Worm (Caenorhabditis elegans) whole organism, L4 larva: Measurements from ENCODE around the gene egrh-2.
A peak's percentile ranks its signal among the peaks of the same experiment; 100 is the strongest.

Source experiments
- F10B5.3 ChIP-seq: sonication (generic microtip); optimal IDR thresholded peaks from 2 replicates; lab custom pipeline; 2016; ENCODE audit warnings: mild to moderate bottlenecking, missing genetic modification characterization, missing compliant biosample characterization
- F49E8.2 ChIP-seq: sonication (generic microtip); optimal IDR thresholded peaks from 2 replicates; lab custom pipeline; 2016; ENCODE audit warnings: missing compliant biosample characterization, mild to moderate bottlenecking, missing genetic modification characterization, borderline replicate concordance
- aha-1 ChIP-seq: fragments of 150-350 bp; peaks from one replicate; lab custom pipeline; 2014; ENCODE audit warnings: missing biosample characterization, missing genetic modification characterization
- ama-1 ChIP-seq: fragments of 150-350 bp; optimal IDR thresholded peaks from 2 replicates; lab custom pipeline; 2014; ENCODE audit warnings: inconsistent platforms, mixed read lengths
- ceh-62 ChIP-seq: sonication (generic microtip); optimal IDR thresholded peaks from 2 replicates; lab custom pipeline; 2017; ENCODE audit warnings: missing biosample characterization, missing genetic modification characterization
- ctbp-1 ChIP-seq: fragments of 200-800 bp; sonication (Bioruptor generic); IDR thresholded peaks from 2 replicates; pipeline ENCODE4 v1.3.6; 2022; ENCODE audit warnings: missing genetic modification reagents, missing genetic modification characterization, missing compliant biosample characterization
- daf-16 ChIP-seq, 3 experiments: sonication (generic microtip); optimal IDR thresholded peaks; 2 replicates each; lab custom pipeline; 2016 to 2017; ENCODE audit warnings: missing genetic modification characterization in 3 of 3, missing genetic modification reagents in 3 of 3, mild to moderate bottlenecking in 2 of 3, missing compliant biosample characterization in 2 of 3, missing biosample characterization in 1 of 3, moderate library complexity in 1 of 3
- daf-8 ChIP-seq: fragments of 200-800 bp; sonication (Bioruptor generic); IDR thresholded peaks from 2 replicates; pipeline ENCODE4 v1.3.6; 2022; ENCODE audit warnings: missing genetic modification characterization, missing compliant biosample characterization
- dmd-6 ChIP-seq: fragments of 200-800 bp; sonication (Bioruptor generic); IDR thresholded peaks from 2 replicates; pipeline ENCODE4 v1.3.6; 2022; ENCODE audit warnings: missing genetic modification reagents, missing genetic modification characterization, missing compliant biosample characterization
- dpl-1 ChIP-seq: fragments of 150-350 bp; optimal IDR thresholded peaks from 2 replicates; lab custom pipeline; 2014; ENCODE audit warnings: missing biosample characterization, missing genetic modification reagents, missing genetic modification characterization
- duxl-1 ChIP-seq: sonication (generic microtip); optimal IDR thresholded peaks from 2 replicates; lab custom pipeline; 2016; ENCODE audit warnings: mild to moderate bottlenecking, missing genetic modification characterization, moderate library complexity, missing compliant biosample characterization; ENCODE audit not compliant: poor library complexity
- dve-1 ChIP-seq: sonication (generic microtip); optimal IDR thresholded peaks from 2 replicates; lab custom pipeline; 2017; ENCODE audit warnings: antibody characterized with exemption, mild to moderate bottlenecking, missing genetic modification characterization, missing compliant biosample characterization; ENCODE audit not compliant: insufficient read depth
- fos-1 ChIP-seq: fragments of 150-350 bp; optimal IDR thresholded peaks from 2 replicates; lab custom pipeline; 2014; ENCODE audit warnings: missing biosample characterization, missing genetic modification characterization
- hlh-11 ChIP-seq: fragments of 200-800 bp; sonication (Bioruptor generic); optimal IDR thresholded peaks from 2 replicates; lab custom pipeline; 2018; ENCODE audit warnings: mild to moderate bottlenecking, missing genetic modification characterization, missing compliant biosample characterization
- hlh-30 ChIP-seq: sonication (generic microtip); optimal IDR thresholded peaks from 2 replicates; lab custom pipeline; 2017; ENCODE audit warnings: antibody characterized with exemption, mild to moderate bottlenecking, missing genetic modification characterization, missing compliant biosample characterization; ENCODE audit not compliant: insufficient read depth
- hmg-1.1 ChIP-seq: fragments of 200-800 bp; sonication (Bioruptor generic); IDR thresholded peaks from 2 replicates; pipeline ENCODE4 v1.3.6; 2022; ENCODE audit warnings: missing genetic modification reagents, missing genetic modification characterization, missing compliant biosample characterization
- jun-1 ChIP-seq: fragments of 150-350 bp; optimal IDR thresholded peaks from 2 replicates; lab custom pipeline; 2014; ENCODE audit warnings: missing biosample characterization, missing genetic modification reagents, missing genetic modification characterization
- lin-13 ChIP-seq: fragments of 150-350 bp; optimal IDR thresholded peaks from 2 replicates; lab custom pipeline; 2014; ENCODE audit warnings: missing biosample characterization, missing genetic modification reagents, missing genetic modification characterization
- mxl-3 ChIP-seq: fragments of 200-800 bp; sonication (Bioruptor generic); optimal IDR thresholded peaks from 2 replicates; lab custom pipeline; 2018; ENCODE audit warnings: mild to moderate bottlenecking, missing genetic modification characterization, missing compliant biosample characterization
- nhr-11 ChIP-seq: fragments of 150-350 bp; optimal IDR thresholded peaks from 2 replicates; lab custom pipeline; 2014; ENCODE audit warnings: missing biosample characterization, missing genetic modification characterization
- nhr-28 ChIP-seq: fragments of 150-350 bp; optimal IDR thresholded peaks from 2 replicates; lab custom pipeline; 2014; ENCODE audit warnings: missing biosample characterization, missing genetic modification characterization
- nhr-48 ChIP-seq: sonication (generic microtip); optimal IDR thresholded peaks from 2 replicates; lab custom pipeline; 2016; ENCODE audit warnings: mild to moderate bottlenecking, missing genetic modification characterization, missing compliant biosample characterization
- nhr-6 ChIP-seq: fragments of 150-350 bp; optimal IDR thresholded peaks from 2 replicates; lab custom pipeline; 2014; ENCODE audit warnings: missing biosample characterization, missing genetic modification characterization
- nhr-77 ChIP-seq: fragments of 150-350 bp; optimal IDR thresholded peaks from 2 replicates; lab custom pipeline; 2014; ENCODE audit warnings: missing biosample characterization, missing genetic modification characterization
- php-3 ChIP-seq: fragments of 200-800 bp; sonication (Bioruptor generic); IDR thresholded peaks from 2 replicates; pipeline ENCODE4 v1.3.6; 2022; ENCODE audit warnings: missing genetic modification reagents, missing genetic modification characterization, missing compliant biosample characterization
- pqm-1 ChIP-seq: sonication (generic microtip); optimal IDR thresholded peaks from 2 replicates; lab custom pipeline; 2017; ENCODE audit warnings: missing biosample characterization, missing genetic modification characterization
- set-16 ChIP-seq: fragments of 200-800 bp; sonication (Bioruptor generic); IDR thresholded peaks from 2 replicates; pipeline ENCODE4 v1.3.6; 2022; ENCODE audit warnings: missing genetic modification reagents, missing genetic modification characterization, missing compliant biosample characterization
- skn-1 ChIP-seq: fragments of 150-350 bp; optimal IDR thresholded peaks from 2 replicates; lab custom pipeline; 2014; ENCODE audit warnings: missing biosample characterization, missing genetic modification characterization
- spr-1 ChIP-seq: sonication (generic microtip); optimal IDR thresholded peaks from 2 replicates; lab custom pipeline; 2016; ENCODE audit warnings: mild to moderate bottlenecking, missing genetic modification characterization, missing compliant biosample characterization
- unc-62 ChIP-seq, 3 experiments: fragments of 150-350 bp in 1 of 3; sonication (generic microtip); optimal IDR thresholded peaks in 2 of 3; peaks in 1 of 3; 1 replicate in 1 of 3; 2 replicates in 2 of 3; lab custom pipeline; 2014 to 2017; ENCODE audit warnings: missing biosample characterization in 3 of 3, missing genetic modification characterization in 3 of 3, missing genetic modification reagents in 3 of 3, missing genotype in 1 of 3
- vab-7 ChIP-seq: fragments of 200-800 bp; sonication (Bioruptor generic); IDR thresholded peaks from 2 replicates; pipeline ENCODE4 v1.3.6; 2022; ENCODE audit warnings: missing genetic modification reagents, missing genetic modification characterization, missing compliant biosample characterization

egrh-2 gene

DNA sequence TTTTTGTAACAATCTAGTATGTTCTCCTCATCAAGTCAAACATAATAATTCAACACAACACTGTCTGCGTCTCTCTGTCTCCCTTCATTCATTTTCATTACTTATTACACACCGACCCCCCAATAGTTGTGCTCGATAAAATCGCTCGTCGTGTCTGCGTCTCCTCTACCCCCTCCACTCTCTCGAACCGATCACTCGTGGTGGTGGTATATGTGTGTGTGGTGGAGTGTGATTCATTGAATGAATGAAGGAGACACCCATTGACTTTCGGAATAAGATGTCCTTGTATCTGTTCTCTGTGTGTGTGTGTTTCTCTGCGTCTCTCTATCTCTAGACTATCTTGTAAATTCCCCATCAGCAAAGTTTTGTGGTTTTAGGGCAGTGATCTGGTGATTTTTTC lies 32.4 kb downstream of the egrh-2 start (continued):
- TF ChIP-seq pqm-1 (tag; lab: Kevin White, UChicago) (peak; percentile 57), nhr-11 (peak; percentile 72), dve-1 (tag; lab: Kevin White, UChicago) (peak; percentile 85), ama-1 (no peak), aha-1 (tag; lab: Kevin White, UChicago) (peak; percentile 99), nhr-48 (tag; lab: Kevin White, UChicago) (peak; percentile 4), nhr-6 (peak; percentile 14), daf-16 (GFP tag; optimal IDR thresholded peaks at IDR 0.05; lab: Kevin White, UChicago) (peak in 1 of 2 experiments; percentile 16), daf-16 (tag; optimal IDR thresholded peaks at IDR 0.05; lab: Kevin White, UChicago) (no peak), lin-13 (GFP tag; lab: Kevin White, UChicago) (peak; percentile 6), F49E8.2 (tag; lab: Kevin White, UChicago) (no peak), daf-8 (no peak), set-16 (GFP tag; lab: Robert Waterston, UW) (no peak), dpl-1 (GFP tag; lab: Kevin White, UChicago) (peak; percentile 45), hmg-1.1 (GFP tag; lab: Robert Waterston, UW) (peak; percentile 62; the same call in 1 of the 2 replicates), spr-1 (tag; lab: Kevin White, UChicago) (no peak)

DNA sequence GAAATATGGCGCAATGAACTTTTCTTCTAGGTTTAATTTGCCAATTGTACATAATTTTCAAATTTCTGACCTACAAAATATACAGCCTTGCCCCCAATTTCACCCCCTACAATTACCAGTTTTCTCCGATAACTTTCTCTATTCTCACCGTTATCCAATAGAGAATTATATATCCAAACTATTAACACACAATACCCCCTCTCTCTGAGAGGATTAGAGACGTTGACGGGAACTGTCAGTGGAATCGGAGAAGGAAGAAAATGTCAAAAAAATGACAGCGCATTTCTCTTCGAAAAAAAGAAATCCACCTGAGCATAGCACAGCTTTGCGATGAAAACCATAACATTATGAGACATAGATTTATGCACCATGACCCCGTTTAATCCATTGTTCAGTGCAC lies 37.1 kb downstream of the egrh-2 start:
- no peak for TF ChIP-seq ama-1
- no peak for TF ChIP-seq F10B5.3
- TF ChIP-seq ceh-62 (tag; lab: Kevin White, UChicago): no peak
- TF ChIP-seq aha-1 (tag; lab: Kevin White, UChicago): peak; percentile 90
- TF ChIP-seq daf-8: no peak
- TF ChIP-seq F49E8.2 (tag; lab: Kevin White, UChicago): no peak

DNA sequence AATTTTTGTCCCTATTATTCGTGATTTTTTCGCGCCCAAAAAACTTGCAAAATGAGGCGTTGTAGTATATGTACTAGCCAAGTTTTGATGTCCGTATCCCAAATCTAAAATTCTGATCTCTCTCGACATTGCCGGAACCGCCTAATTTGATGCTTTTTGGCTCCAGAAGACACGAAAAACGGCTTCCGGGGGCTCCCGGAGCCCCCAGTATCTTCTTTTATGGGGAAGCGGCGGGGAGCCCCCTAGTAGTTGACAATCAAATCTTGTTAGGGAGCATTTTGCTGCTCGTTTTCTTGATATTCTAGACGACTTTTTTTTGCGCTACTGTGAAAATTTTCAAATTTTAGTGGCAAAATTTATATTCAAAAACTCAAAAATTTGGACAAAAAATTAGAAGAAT lies 38.7 kb downstream of the egrh-2 start:
- TF ChIP-seq ctbp-1 (GFP tag; lab: Robert Waterston, UW) (0 out of 2 replicates have a peak, but pooled peaks have one; percentile 22), fos-1 (tag; lab: Kevin White, UChicago) (no peak), jun-1 (no peak)

DNA sequence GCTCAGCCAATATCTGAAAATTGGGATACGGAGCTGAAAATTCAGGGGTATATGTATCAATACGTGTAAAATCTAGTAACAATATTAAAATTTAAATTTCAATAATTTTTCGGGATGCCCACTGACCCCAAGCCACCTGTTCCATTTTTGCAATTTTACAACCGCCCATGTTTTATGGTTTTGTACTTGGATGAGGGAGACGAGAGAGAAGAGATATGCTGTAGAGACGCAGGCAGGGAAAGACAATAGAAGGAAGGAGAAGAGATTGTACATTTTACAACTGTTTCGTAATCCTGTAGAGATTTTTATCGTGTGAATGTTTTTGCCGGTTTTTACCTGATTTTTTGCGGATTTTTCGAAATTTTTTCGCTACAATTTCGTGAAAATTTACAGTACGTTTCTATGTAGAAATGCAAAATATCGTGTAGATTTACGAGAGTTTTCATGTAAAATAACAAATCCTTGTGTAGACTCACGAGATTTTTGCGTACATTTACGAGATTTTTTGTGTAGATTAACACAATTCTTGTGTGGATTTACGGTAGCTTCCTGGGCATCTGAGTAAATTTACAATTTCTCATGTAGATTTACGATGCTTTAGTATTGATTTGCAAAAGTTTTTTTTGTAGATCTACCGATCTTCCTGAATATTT lies 40.2 kb downstream of the egrh-2 start:
- TF ChIP-seq hlh-30 (no peak), aha-1 (tag; lab: Kevin White, UChicago) (peak; percentile 60), mxl-3 (no peak), unc-62 (GFP tag; optimal IDR thresholded peaks at IDR 0.05 in 1 of 2; lab: Kevin White, UChicago) (peak in 1 of 2 experiments; percentile 56), unc-62 (tag; optimal IDR thresholded peaks at IDR 0.05; lab: Kevin White, UChicago) (no peak), nhr-28 (tag; lab: Kevin White, UChicago) (peak; percentile 18), duxl-1 (tag; lab: Kevin White, UChicago) (no peak), vab-7 (no peak)

DNA sequence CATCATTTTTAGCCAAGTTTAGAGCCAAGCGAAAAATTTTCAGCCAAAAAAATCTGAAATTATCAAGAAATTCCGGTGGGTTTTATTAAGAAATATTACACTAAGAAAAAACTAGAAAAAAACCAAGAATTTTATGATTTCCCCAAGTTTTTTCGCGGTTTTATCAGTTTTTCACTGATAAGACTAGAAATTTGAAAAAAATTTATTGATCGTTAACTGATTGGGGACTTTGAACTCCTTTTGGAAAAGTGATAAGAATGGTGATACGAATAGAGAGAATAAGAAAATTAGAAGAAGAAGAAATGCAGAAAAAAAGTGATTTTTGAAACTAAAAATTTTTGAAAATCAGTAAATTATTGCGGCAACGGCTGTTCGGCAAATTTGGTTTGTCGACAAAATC lies 44.7 kb downstream of the egrh-2 start, which contains the start of gene faah-3:
TSS of gene faah-3 (minus strand) at position 53 of the 400 bp plus-strand sequence.
- TF ChIP-seq vab-7 (no peak), dmd-6 (peak; percentile 34; the same call in 1 of the 2 replicates), php-3 (GFP tag; lab: Robert Waterston, UW) (peak; percentile 76), nhr-28 (tag; lab: Kevin White, UChicago) (peak; percentile 70), dve-1 (tag; lab: Kevin White, UChicago) (peak; percentile 48), hlh-11 (tag; lab: Kevin White, UChicago) (peak; percentile 1), pqm-1 (tag; lab: Kevin White, UChicago) (peak; percentile 74), ama-1 (no peak), skn-1 (no peak), nhr-77 (peak; percentile 2), daf-16 (GFP tag; optimal IDR thresholded peaks at IDR 0.05; lab: Kevin White, UChicago) (no peak), daf-16 (tag; optimal IDR thresholded peaks at IDR 0.05; lab: Kevin White, UChicago) (peak; percentile 54)
